Fruit fly (Drosophila melanogaster): ENCODE measurements around the gene HP1D3csd.

Gene HP1D3csd

DNA sequence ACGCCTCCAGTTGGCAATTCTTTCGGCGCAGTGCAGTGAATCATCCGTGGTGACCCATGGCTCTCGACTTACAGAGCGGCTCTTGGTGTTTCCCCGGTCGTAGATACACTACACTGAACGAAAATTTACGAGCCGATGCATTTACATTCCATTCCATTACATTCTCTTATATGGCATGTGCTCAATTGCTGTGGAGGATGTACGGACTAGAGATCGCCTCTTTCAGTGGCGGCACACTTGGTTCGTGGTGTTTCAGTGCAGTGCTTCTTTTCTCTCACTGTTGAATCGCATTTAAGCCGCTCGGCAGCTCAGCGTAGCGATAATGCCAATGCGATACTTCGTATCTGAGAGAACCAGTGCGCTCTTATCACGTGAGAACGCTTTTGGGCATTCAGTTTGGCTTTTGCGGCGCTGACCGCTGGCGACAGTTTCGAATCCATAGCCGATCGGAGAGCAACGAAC is 2.4 kb upstream of the HP1D3csd start, which contains the start of gene Mec2:
Gene Mec2 (plus strand): TSS at position 412 of the 462 bp plus-strand sequence.
- TF ChIP-seq eg (GFP tag; IDR thresholded peaks at IDR 0.05) (peak; percentile 74), CG6854 (GFP tag; optimal IDR thresholded peaks at IDR 0.05) (no peak), OdsH (GFP tag; optimal IDR thresholded peaks at IDR 0.05) (peak; percentile 83), Eip78C (GFP tag) (peak; percentile 91), lz (GFP tag; optimal IDR thresholded peaks at IDR 0.05) (peak; percentile 82), esn (GFP tag; optimal IDR thresholded peaks at IDR 0.05) (peak; percentile 86), CG32006 (GFP tag; optimal IDR thresholded peaks at IDR 0.05) (peak; percentile 75), dac (GFP tag; optimal IDR thresholded peaks at IDR 0.05) (peak; percentile 10), spab (GFP tag; optimal IDR thresholded peaks at IDR 0.05) (peak; percentile 59), Smox (GFP tag; optimal IDR thresholded peaks at IDR 0.05) (peak; percentile 82), CG4318 (GFP tag; optimal IDR thresholded peaks at IDR 0.05) (peak; percentile 23), achi (GFP tag; optimal IDR thresholded peaks at IDR 0.05) (peak; percentile 62), CG10669 (GFP tag; optimal IDR thresholded peaks at IDR 0.05) (peak; percentile 67), Hr39 (GFP tag; optimal IDR thresholded peaks at IDR 0.05) (peak; percentile 85), Lpt (GFP tag; optimal IDR thresholded peaks at IDR 0.05) (peak; percentile 57), CG11762 (GFP tag; optimal IDR thresholded peaks at IDR 0.05; ENCODE audit: insufficient read depth) (peak; percentile 37), Hr4 (GFP tag; optimal IDR thresholded peaks at IDR 0.05) (peak; percentile 73), CG6163 (GFP tag; IDR thresholded peaks at IDR 0.05) (peak; percentile 82), Eip75B (GFP tag; optimal IDR thresholded peaks at IDR 0.05) (peak; percentile 77), CG31627 (GFP tag; optimal IDR thresholded peaks at IDR 0.05) (peak; percentile 88), ss (GFP tag; optimal IDR thresholded peaks at IDR 0.05) (peak; percentile 12 to 71), CG16779 (tag; optimal IDR thresholded peaks at IDR 0.05) (peak; percentile 52), Sox15 (GFP tag; optimal IDR thresholded peaks at IDR 0.05) (peak; percentile 64), topi (GFP tag; optimal IDR thresholded peaks at IDR 0.05) (peak; percentile 72), dsx (GFP tag; optimal IDR thresholded peaks at IDR 0.05; ENCODE audit: poor library complexity, severe bottlenecking) (peak; percentile 68), CG11902 (GFP tag; optimal IDR thresholded peaks at IDR 0.05) (peak; percentile 37), acj6 (GFP tag; optimal IDR thresholded peaks at IDR 0.05) (peak; percentile 78), CG6808 (GFP tag; optimal IDR thresholded peaks at IDR 0.05) (peak; percentile 57), Sox102F (GFP tag; optimal IDR thresholded peaks at IDR 0.05) (peak; percentile 79), fd59A (GFP tag; optimal IDR thresholded peaks at IDR 0.05) (peak; percentile 63), CG8632 (GFP tag; optimal IDR thresholded peaks at IDR 0.05) (peak; percentile 72), Blimp-1 (GFP tag; optimal IDR thresholded peaks at IDR 0.05) (peak; percentile 43), Eip93F (GFP tag; optimal IDR thresholded peaks at IDR 0.05) (peak; percentile 68), CG10631 (GFP tag; optimal IDR thresholded peaks at IDR 0.05) (peak; percentile 72), pdm3 (GFP tag; optimal IDR thresholded peaks at IDR 0.05) (peak; percentile 85), salr (GFP tag; optimal IDR thresholded peaks at IDR 0.05) (peak; percentile 36 to 67), CG7368 (GFP tag; optimal IDR thresholded peaks at IDR 0.05) (peak; percentile 58), Gug (GFP tag; IDR thresholded peaks at IDR 0.05) (peak; percentile 45), Hr38 (GFP tag; optimal IDR thresholded peaks at IDR 0.05) (no peak), Met (GFP tag; optimal IDR thresholded peaks at IDR 0.05) (peak; percentile 80), CG34406 (GFP tag; optimal IDR thresholded peaks at IDR 0.05) (peak; percentile 73), Sox14 (GFP tag; optimal IDR thresholded peaks at IDR 0.05) (peak; percentile 87), CG1621 (tag; optimal IDR thresholded peaks at IDR 0.05) (peak; percentile 74), CG8319 (GFP tag; optimal IDR thresholded peaks at IDR 0.05) (peak; percentile 53), CG15336 (GFP tag; IDR thresholded peaks at IDR 0.05) (peak; percentile 65), CG11294 (GFP tag; IDR thresholded peaks at IDR 0.05) (0 out of 2 replicates have a peak, but pooled peaks have one; percentile 26), Ets21C (GFP tag; optimal IDR thresholded peaks at IDR 0.05) (peak; percentile 77), CG6792 (GFP tag; optimal IDR thresholded peaks at IDR 0.05) (peak; percentile 83), fd85E (GFP tag; optimal IDR thresholded peaks at IDR 0.05) (no peak), CG3032 (tag; optimal IDR thresholded peaks at IDR 0.05) (peak; percentile 61), CG9139 (GFP tag; optimal IDR thresholded peaks at IDR 0.05) (peak; percentile 15), svp (GFP tag) (peak; percentile 99)

All from whole organism, prepupa.